Fruit fly (Drosophila melanogaster) whole organism, embryonic: ENCODE results near the gene CG43755.

ENCODE experiments used
- Aef1 ChIP-seq: fragments of 200-800 bp; sonication (Bioruptor generic); IDR thresholded peaks from 3 replicates; pipeline ENCODE4 v1.3.6; 2022; ENCODE audit warnings: missing biosample characterization, missing genetic modification characterization
- Bgb ChIP-seq: fragments of 200-800 bp; sonication (Bioruptor generic); IDR thresholded peaks from 2 replicates; pipeline ENCODE4 v1.3.6; 2022; ENCODE audit warnings: missing biosample characterization, missing genetic modification characterization; ENCODE audit not compliant: partially characterized antibody
- CG10209 ChIP-seq: fragments of 200-800 bp; sonication (Bioruptor generic); optimal IDR thresholded peaks from 3 replicates; lab custom pipeline; 2017; ENCODE audit warnings: missing biosample characterization, mild to moderate bottlenecking, missing genetic modification characterization, missing genetic modification reagents
- CG11696 ChIP-seq: fragments of 200-800 bp; sonication (Bioruptor generic); IDR thresholded peaks from 2 replicates; pipeline ENCODE4 v1.3.6; 2022; ENCODE audit warnings: missing biosample characterization, missing genetic modification characterization
- CG12219 ChIP-seq: fragments of 200-800 bp; sonication (Bioruptor generic); optimal IDR thresholded peaks from 3 replicates; lab custom pipeline; 2018; ENCODE audit warnings: missing biosample characterization, mild to moderate bottlenecking, missing genetic modification characterization
- CG12659 ChIP-seq: fragments of 200-800 bp; sonication (Bioruptor generic); optimal IDR thresholded peaks from 3 replicates; lab custom pipeline; 2017; ENCODE audit warnings: mild to moderate bottlenecking, missing biosample characterization, missing genetic modification reagents, missing genetic modification characterization
- CG12744 ChIP-seq: fragments of 200-800 bp; sonication (Bioruptor generic); optimal IDR thresholded peaks from 2 replicates; lab custom pipeline; 2016; ENCODE audit warnings: missing biosample characterization, missing genetic modification characterization
- CG13287 ChIP-seq: fragments of 200-800 bp; sonication (Bioruptor generic); IDR thresholded peaks from 2 replicates; pipeline ENCODE4 v1.3.6; 2022; ENCODE audit warnings: missing biosample characterization, missing genetic modification characterization; ENCODE audit not compliant: partially characterized antibody
- CG13624 ChIP-seq: fragments of 200-800 bp; sonication (Bioruptor generic); optimal IDR thresholded peaks from 2 replicates; lab custom pipeline; 2016; ENCODE audit warnings: missing biosample characterization, missing genetic modification characterization
- CG13894 ChIP-seq: fragments of 200-800 bp; sonication (Bioruptor generic); optimal IDR thresholded peaks from 3 replicates; lab custom pipeline; 2018; ENCODE audit warnings: missing biosample characterization, mild to moderate bottlenecking, missing genetic modification characterization, moderate library complexity
- CG15011 ChIP-seq: fragments of 200-800 bp; sonication (Bioruptor generic); optimal IDR thresholded peaks from 3 replicates; lab custom pipeline; 2018; ENCODE audit warnings: missing biosample characterization, mild to moderate bottlenecking, missing genetic modification characterization
- CG15514 ChIP-seq: fragments of 200-800 bp; sonication (Bioruptor generic); optimal IDR thresholded peaks from 3 replicates; lab custom pipeline; 2017; ENCODE audit warnings: missing biosample characterization, missing genetic modification characterization, mild to moderate bottlenecking, moderate library complexity, missing genetic modification reagents
- CG17359 ChIP-seq: fragments of 200-800 bp; sonication (Bioruptor generic); optimal IDR thresholded peaks from 3 replicates; lab custom pipeline; 2018; ENCODE audit warnings: missing biosample characterization, mild to moderate bottlenecking, missing genetic modification characterization, moderate library complexity
- CG1792 ChIP-seq: fragments of 200-800 bp; sonication (Bioruptor generic); optimal IDR thresholded peaks from 2 replicates; lab custom pipeline; 2016; ENCODE audit warnings: missing biosample characterization, missing genetic modification characterization
- CG18599 ChIP-seq: fragments of 200-800 bp; sonication (Bioruptor generic); optimal IDR thresholded peaks from 3 replicates; lab custom pipeline; 2017; ENCODE audit warnings: missing biosample characterization, missing genetic modification characterization, mild to moderate bottlenecking, moderate library complexity, missing genetic modification reagents
- CG2116 ChIP-seq: fragments of 200-800 bp; sonication (Bioruptor generic); optimal IDR thresholded peaks from 3 replicates; lab custom pipeline; 2018; ENCODE audit warnings: missing biosample characterization, mild to moderate bottlenecking, missing genetic modification characterization
- CG30403 ChIP-seq: fragments of 200-800 bp; sonication (Bioruptor generic); optimal IDR thresholded peaks from 3 replicates; lab custom pipeline; 2016; ENCODE audit warnings: missing biosample characterization, missing genetic modification characterization
- CG3407 ChIP-seq: fragments of 200-800 bp; sonication (Bioruptor generic); optimal IDR thresholded peaks from 2 replicates; lab custom pipeline; 2018; ENCODE audit warnings: missing biosample characterization, mild to moderate bottlenecking, missing genetic modification characterization
- CG34376 ChIP-seq: fragments of 200-800 bp; sonication (Bioruptor generic); optimal IDR thresholded peaks from 2 replicates; lab custom pipeline; 2018; ENCODE audit warnings: missing biosample characterization, mild to moderate bottlenecking, missing genetic modification characterization
- CG4707 ChIP-seq: fragments of 200-800 bp; sonication (Bioruptor generic); optimal IDR thresholded peaks from 2 replicates; lab custom pipeline; 2018; ENCODE audit warnings: missing biosample characterization, mild to moderate bottlenecking, missing genetic modification characterization, moderate library complexity
- CG4730 ChIP-seq: fragments of 200-800 bp; sonication (Bioruptor generic); IDR thresholded peaks from 2 replicates; pipeline ENCODE4 v1.3.6; 2022; ENCODE audit warnings: missing biosample characterization, missing genetic modification characterization
- CG9609 ChIP-seq: fragments of 200-800 bp; sonication (Bioruptor generic); optimal IDR thresholded peaks from 3 replicates; lab custom pipeline; 2016; ENCODE audit warnings: missing biosample characterization, missing genetic modification characterization
- Dek ChIP-seq: fragments of 200-800 bp; sonication (Bioruptor generic); optimal IDR thresholded peaks from 3 replicates; lab custom pipeline; 2019; ENCODE audit warnings: missing biosample characterization, mild to moderate bottlenecking, missing genetic modification characterization, moderate library complexity
- Fer1 ChIP-seq: fragments of 200-800 bp; sonication (Bioruptor generic); optimal IDR thresholded peaks from 2 replicates; lab custom pipeline; 2017; ENCODE audit warnings: missing biosample characterization, mild to moderate bottlenecking, missing genetic modification characterization
- HLH4C ChIP-seq: fragments of 200-800 bp; sonication (Bioruptor generic); IDR thresholded peaks from 3 replicates; pipeline ENCODE4 v1.3.6; 2022; ENCODE audit warnings: missing biosample characterization, missing genetic modification characterization; ENCODE audit not compliant: partially characterized antibody
- Hmr ChIP-seq: fragments of 200-800 bp; sonication (Bioruptor generic); optimal IDR thresholded peaks from 3 replicates; lab custom pipeline; 2017; ENCODE audit warnings: mild to moderate bottlenecking, missing biosample characterization, missing genetic modification reagents, missing genetic modification characterization
- NC2α ChIP-seq: fragments of 200-800 bp; sonication (Bioruptor generic); optimal IDR thresholded peaks from 2 replicates; lab custom pipeline; 2016; ENCODE audit warnings: missing biosample characterization, missing genetic modification characterization
- Ptx1 ChIP-seq: fragments of 200-800 bp; sonication (Bioruptor generic); IDR thresholded peaks from 2 replicates; pipeline ENCODE4 v1.3.6; 2022; ENCODE audit warnings: missing biosample characterization, missing genetic modification characterization
- Ravus ChIP-seq: fragments of 200-800 bp; sonication (Bioruptor generic); IDR thresholded peaks from 2 replicates; pipeline ENCODE4 v1.3.6; 2022; ENCODE audit warnings: missing biosample characterization, missing genetic modification characterization
- Sry-β ChIP-seq: fragments of 200-800 bp; sonication (Bioruptor generic); optimal IDR thresholded peaks from 2 replicates; lab custom pipeline; 2018; ENCODE audit warnings: missing biosample characterization, mild to moderate bottlenecking, missing genetic modification characterization, moderate library complexity
- abd-A ChIP-seq: fragments of 200-800 bp; sonication (Bioruptor generic); optimal IDR thresholded peaks from 3 replicates; lab custom pipeline; 2019; ENCODE audit warnings: missing biosample characterization, mild to moderate bottlenecking, missing genetic modification characterization, moderate library complexity
- ac ChIP-seq: fragments of 200-800 bp; sonication (Bioruptor generic); optimal IDR thresholded peaks from 3 replicates; lab custom pipeline; 2017; ENCODE audit warnings: missing biosample characterization, mild to moderate bottlenecking, missing genetic modification characterization
- btn ChIP-seq: fragments of 200-800 bp; sonication (Bioruptor generic); optimal IDR thresholded peaks from 2 replicates; lab custom pipeline; 2016; ENCODE audit warnings: missing biosample characterization, missing genetic modification characterization
- cg ChIP-seq: fragments of 200-800 bp; sonication (Bioruptor generic); optimal IDR thresholded peaks from 3 replicates; lab custom pipeline; 2019; ENCODE audit warnings: missing biosample characterization, mild to moderate bottlenecking, missing genetic modification characterization, moderate library complexity
- chinmo ChIP-seq: fragments of 200-800 bp; sonication (Bioruptor generic); IDR thresholded peaks from 4 replicates; pipeline ENCODE4 v1.3.6; 2022; ENCODE audit warnings: missing biosample characterization, missing genetic modification characterization; ENCODE audit not compliant: partially characterized antibody
- jigr1 ChIP-seq: fragments of 200-800 bp; sonication (Bioruptor generic); IDR thresholded peaks from 3 replicates; pipeline ENCODE4 v1.3.6; 2022; ENCODE audit warnings: missing biosample characterization, missing genetic modification characterization
- kah ChIP-seq: fragments of 200-800 bp; sonication (Bioruptor generic); optimal IDR thresholded peaks from 2 replicates; lab custom pipeline; 2018; ENCODE audit warnings: missing biosample characterization, mild to moderate bottlenecking, missing genetic modification characterization
- kay ChIP-seq: fragments of 200-800 bp; sonication (Bioruptor generic); optimal IDR thresholded peaks from 2 replicates; lab custom pipeline; 2016; ENCODE audit warnings: missing biosample characterization, missing genetic modification characterization
- maf-S ChIP-seq: fragments of 200-800 bp; sonication (Bioruptor generic); optimal IDR thresholded peaks from 2 replicates; lab custom pipeline; 2016; ENCODE audit warnings: missing biosample characterization, missing genetic modification characterization
- nmo ChIP-seq: fragments of 200-800 bp; sonication (Bioruptor generic); optimal IDR thresholded peaks from 2 replicates; lab custom pipeline; 2018; ENCODE audit warnings: missing biosample characterization, mild to moderate bottlenecking, missing genetic modification characterization, moderate library complexity
- psq ChIP-seq: fragments of 200-800 bp; sonication (Bioruptor generic); optimal IDR thresholded peaks from 2 replicates; lab custom pipeline; 2017; ENCODE audit warnings: missing biosample characterization, missing genetic modification characterization
- run ChIP-seq: fragments of 200-800 bp; sonication (Bioruptor generic); optimal IDR thresholded peaks from 3 replicates; lab custom pipeline; 2018; ENCODE audit warnings: missing biosample characterization, mild to moderate bottlenecking, missing genetic modification characterization
- seq ChIP-seq: fragments of 200-800 bp; sonication (Bioruptor generic); IDR thresholded peaks from 2 replicates; pipeline ENCODE4 v1.3.6; 2022; ENCODE audit warnings: missing biosample characterization, missing genetic modification characterization
- so ChIP-seq: fragments of 200-800 bp; sonication (Bioruptor generic); IDR thresholded peaks from 3 replicates; pipeline ENCODE4 v1.3.6; 2022; ENCODE audit warnings: missing biosample characterization, missing genetic modification characterization
- stc ChIP-seq: fragments of 200-800 bp; sonication (Bioruptor generic); IDR thresholded peaks from 2 replicates; pipeline ENCODE4 v1.3.6; 2022; ENCODE audit warnings: missing biosample characterization, missing genetic modification characterization
- sug ChIP-seq: fragments of 200-800 bp; optimal IDR thresholded peaks from 2 replicates; lab custom pipeline; 2019; ENCODE audit warnings: missing biosample characterization, mild to moderate bottlenecking, missing genetic modification characterization, moderate library complexity
- trem ChIP-seq: fragments of 200-800 bp; optimal IDR thresholded peaks from 3 replicates; lab custom pipeline; 2019; ENCODE audit warnings: missing biosample characterization, mild to moderate bottlenecking, missing genetic modification characterization, moderate library complexity
- ttk ChIP-seq: fragments of 200-800 bp; sonication (Bioruptor generic); IDR thresholded peaks from 2 replicates; pipeline ENCODE4 v2.1.2; 2022; ENCODE audit warnings: missing biosample characterization, missing genetic modification characterization
- zen2 ChIP-seq: fragments of 200-800 bp; sonication (Bioruptor generic); IDR thresholded peaks from 3 replicates; pipeline ENCODE4 v1.3.6; 2022; ENCODE audit warnings: missing biosample characterization, missing genetic modification characterization; ENCODE audit not compliant: partially characterized antibody

Gene CG43755

dm6 chr2L:309812-310431 lies 19.6 kb downstream of the CG43755 start (continued):
- TF ChIP-seq trem (tag; lab: Kevin White, UChicago), result no peak
- peak; percentile 61 for TF ChIP-seq abd-A (tag; lab: Kevin White, UChicago)
- no peak for TF ChIP-seq btn
- TF ChIP-seq zen2 (GFP tag; lab: Robert Waterston, UW), result 0 out of 3 replicates have a peak, but pooled peaks have one; percentile 26
- no peak for TF ChIP-seq jigr1 (GFP tag; lab: Robert Waterston, UW)
- TF ChIP-seq CG12659 (GFP tag; lab: Kevin White, UChicago), result no peak
- no peak for TF ChIP-seq stc (GFP tag; lab: Robert Waterston, UW)
- peak; percentile 39 for TF ChIP-seq CG34376 (GFP tag; lab: Kevin White, UChicago)
- TF ChIP-seq CG10209 (GFP tag; lab: Kevin White, UChicago), result no peak
- no peak for TF ChIP-seq CG12219 (GFP tag; lab: Kevin White, UChicago)
- peak; percentile 57 for TF ChIP-seq CG13894 (tag; lab: Kevin White, UChicago)
- no peak for TF ChIP-seq CG30403
- TF ChIP-seq psq (GFP tag; lab: Kevin White, UChicago), result no peak
- TF ChIP-seq kay (GFP tag; lab: Kevin White, UChicago), result no peak
- peak; percentile 18; the same call in 1 of the 3 replicates for TF ChIP-seq so (GFP tag; lab: Robert Waterston, UW)
- TF ChIP-seq Bgb (GFP tag; lab: Robert Waterston, UW), result 0 out of 2 replicates have a peak, but pooled peaks have one; percentile 26
- no peak for TF ChIP-seq CG1792
- TF ChIP-seq Aef1 (GFP tag; lab: Robert Waterston, UW), result peak; percentile 42; the same call in 1 of the 3 replicates
- no peak for TF ChIP-seq cg (GFP tag; lab: Kevin White, UChicago)
- TF ChIP-seq CG13287 (GFP tag; lab: Robert Waterston, UW), result no peak; the same call in none of the 2 replicates
- no peak for TF ChIP-seq Dek
- no peak for TF ChIP-seq kah
- TF ChIP-seq nmo (GFP tag; lab: Kevin White, UChicago), result no peak
- TF ChIP-seq CG4707, result no peak
- no peak for TF ChIP-seq CG12744
- no peak for TF ChIP-seq ttk (GFP tag; lab: Robert Waterston, UW)
- no peak for TF ChIP-seq maf-S (GFP tag; lab: Kevin White, UChicago)
- peak; percentile 35 for TF ChIP-seq CG18599 (GFP tag; lab: Kevin White, UChicago)
- no peak for TF ChIP-seq CG9609 (GFP tag; lab: Kevin White, UChicago)
- TF ChIP-seq CG15011 (GFP tag; lab: Kevin White, UChicago), result no peak
- no peak for TF ChIP-seq NC2α
- TF ChIP-seq CG11696 (GFP tag; lab: Robert Waterston, UW), result no peak
- TF ChIP-seq Hmr, result peak; percentile 11
- TF ChIP-seq ac, result no peak
- TF ChIP-seq sug (tag; lab: Kevin White, UChicago), result peak; percentile 80
- TF ChIP-seq Ptx1, result no peak
- TF ChIP-seq seq (GFP tag; lab: Robert Waterston, UW), result no peak
- TF ChIP-seq run (tag; lab: Kevin White, UChicago), result no peak
- TF ChIP-seq Sry-β (GFP tag; lab: Kevin White, UChicago), result no peak
- TF ChIP-seq CG15514 (GFP tag; lab: Kevin White, UChicago), result peak; percentile 22
- TF ChIP-seq CG4730, result no peak
- TF ChIP-seq CG13624 (GFP tag; lab: Kevin White, UChicago), result no peak
- no peak for TF ChIP-seq Ravus (GFP tag; lab: Robert Waterston, UW)
- peak; percentile 64; the same call in 1 of the 4 replicates for TF ChIP-seq chinmo (GFP tag; lab: Robert Waterston, UW)
- TF ChIP-seq Fer1, result peak; percentile 10
- TF ChIP-seq CG17359 (tag; lab: Kevin White, UChicago), result no peak
- no peak for TF ChIP-seq HLH4C (GFP tag; lab: Robert Waterston, UW)
- no peak for TF ChIP-seq CG2116 (GFP tag; lab: Kevin White, UChicago)
- TF ChIP-seq CG3407 (GFP tag; lab: Kevin White, UChicago), result no peak
